Fruit fly (Drosophila melanogaster) whole organism, prepupa: ENCODE results near the gene atms.

Source experiments
- Blimp-1 ChIP-seq: fragments of 200-800 bp; sonication (Bioruptor generic); optimal IDR thresholded peaks from 3 replicates; lab custom pipeline; 2017; ENCODE audit warnings: missing biosample characterization, missing genetic modification characterization, mild to moderate bottlenecking, moderate library complexity, missing genetic modification reagents
- CG10631 ChIP-seq: fragments of 200-800 bp; sonication (Bioruptor generic); optimal IDR thresholded peaks from 2 replicates; lab custom pipeline; 2016; ENCODE audit warnings: missing biosample characterization, missing genetic modification characterization
- CG11294 ChIP-seq: fragments of 200-800 bp; sonication (Bioruptor generic); IDR thresholded peaks from 2 replicates; pipeline ENCODE4 v1.3.6; 2022; ENCODE audit warnings: missing biosample characterization, missing genetic modification characterization
- CG11762 ChIP-seq: fragments of 200-800 bp; sonication (Bioruptor generic); optimal IDR thresholded peaks from 3 replicates; lab custom pipeline; 2016; ENCODE audit warnings: missing biosample characterization, missing genetic modification characterization; ENCODE audit not compliant: insufficient read depth
- CG11902 ChIP-seq: fragments of 200-800 bp; sonication (Bioruptor generic); optimal IDR thresholded peaks from 3 replicates; lab custom pipeline; 2016; ENCODE audit warnings: missing biosample characterization, missing genetic modification characterization
- CG15336 ChIP-seq: fragments of 200-800 bp; sonication (Bioruptor generic); IDR thresholded peaks from 2 replicates; pipeline ENCODE4 v1.3.6; 2022; ENCODE audit warnings: missing biosample characterization, missing genetic modification characterization
- CG1621 ChIP-seq: fragments of 200-800 bp; sonication (Bioruptor generic); optimal IDR thresholded peaks from 3 replicates; lab custom pipeline; 2018; ENCODE audit warnings: missing biosample characterization, mild to moderate bottlenecking, missing genetic modification characterization
- CG16779 ChIP-seq: fragments of 200-800 bp; sonication (Bioruptor generic); optimal IDR thresholded peaks from 3 replicates; lab custom pipeline; 2017; ENCODE audit warnings: missing biosample characterization, mild to moderate bottlenecking, missing genetic modification characterization
- CG3032 ChIP-seq: fragments of 200-800 bp; optimal IDR thresholded peaks from 2 replicates; lab custom pipeline; 2019; ENCODE audit warnings: missing biosample characterization, mild to moderate bottlenecking, missing genetic modification characterization, moderate library complexity
- CG31627 ChIP-seq: fragments of 200-800 bp; sonication (Bioruptor generic); optimal IDR thresholded peaks from 3 replicates; lab custom pipeline; 2016; ENCODE audit warnings: missing biosample characterization, missing genetic modification characterization
- CG32006 ChIP-seq: fragments of 200-800 bp; sonication (Bioruptor generic); optimal IDR thresholded peaks from 3 replicates; lab custom pipeline; 2017; ENCODE audit warnings: missing biosample characterization, mild to moderate bottlenecking, missing genetic modification characterization
- CG34406 ChIP-seq: fragments of 200-800 bp; sonication (Bioruptor generic); optimal IDR thresholded peaks from 3 replicates; lab custom pipeline; 2016; ENCODE audit warnings: missing biosample characterization, missing genetic modification characterization
- CG4318 ChIP-seq: fragments of 200-800 bp; sonication (Bioruptor generic); optimal IDR thresholded peaks from 3 replicates; lab custom pipeline; 2017; ENCODE audit warnings: missing biosample characterization, mild to moderate bottlenecking, missing genetic modification characterization
- CG6163 ChIP-seq: fragments of 200-800 bp; sonication (Bioruptor generic); IDR thresholded peaks from 3 replicates; pipeline ENCODE4 v1.3.6; 2022; ENCODE audit warnings: missing biosample characterization, missing genetic modification characterization
- CG6792 ChIP-seq: fragments of 200-800 bp; sonication (Bioruptor generic); optimal IDR thresholded peaks from 3 replicates; lab custom pipeline; 2016; ENCODE audit warnings: missing biosample characterization, missing genetic modification characterization
- CG6808 ChIP-seq: fragments of 200-800 bp; sonication (Bioruptor generic); optimal IDR thresholded peaks from 3 replicates; lab custom pipeline; 2017; ENCODE audit warnings: missing biosample characterization, missing genetic modification characterization, mild to moderate bottlenecking, moderate library complexity, missing genetic modification reagents
- CG6854 ChIP-seq: fragments of 200-800 bp; sonication (Bioruptor generic); optimal IDR thresholded peaks from 2 replicates; lab custom pipeline; 2017; ENCODE audit warnings: missing biosample characterization, mild to moderate bottlenecking, missing genetic modification characterization
- CG7368 ChIP-seq: fragments of 200-800 bp; sonication (Bioruptor generic); optimal IDR thresholded peaks from 3 replicates; lab custom pipeline; 2016; ENCODE audit warnings: missing biosample characterization, missing genetic modification characterization
- CG8319 ChIP-seq: fragments of 200-800 bp; sonication (Bioruptor generic); optimal IDR thresholded peaks from 3 replicates; lab custom pipeline; 2016; ENCODE audit warnings: missing biosample characterization, missing genetic modification characterization
- CG8632 ChIP-seq: fragments of 200-800 bp; sonication (Bioruptor generic); optimal IDR thresholded peaks from 3 replicates; lab custom pipeline; 2016; ENCODE audit warnings: missing biosample characterization, missing genetic modification characterization
- Eip75B ChIP-seq: fragments of 200-800 bp; sonication (Bioruptor generic); optimal IDR thresholded peaks from 3 replicates; lab custom pipeline; 2016; ENCODE audit warnings: missing biosample characterization, missing genetic modification characterization
- Eip93F ChIP-seq: fragments of 200-800 bp; sonication (Bioruptor generic); optimal IDR thresholded peaks from 2 replicates; lab custom pipeline; 2016; ENCODE audit warnings: missing biosample characterization, mild to moderate bottlenecking, missing genetic modification characterization
- Ets21C ChIP-seq: fragments of 200-800 bp; sonication (Bioruptor generic); optimal IDR thresholded peaks from 3 replicates; lab custom pipeline; 2016; ENCODE audit warnings: missing biosample characterization, missing genetic modification characterization
- Ets96B ChIP-seq: fragments of 200-800 bp; optimal IDR thresholded peaks from 2 replicates; lab custom pipeline; 2019; ENCODE audit warnings: missing biosample characterization, mild to moderate bottlenecking, missing genetic modification characterization, moderate library complexity
- Gug ChIP-seq: fragments of 200-800 bp; sonication (Bioruptor generic); IDR thresholded peaks from 2 replicates; pipeline ENCODE4 v1.3.6; 2022; ENCODE audit warnings: missing biosample characterization, missing genetic modification characterization
- Hr38 ChIP-seq: sonication (Bioruptor generic); optimal IDR thresholded peaks from 2 replicates; lab custom pipeline; 2016; ENCODE audit warnings: missing biosample characterization, missing genetic modification characterization
- Hr39 ChIP-seq: fragments of 200-800 bp; sonication (Bioruptor generic); optimal IDR thresholded peaks from 2 replicates; lab custom pipeline; 2016; ENCODE audit warnings: missing biosample characterization, missing genetic modification characterization
- Hr4 ChIP-seq: fragments of 200-800 bp; sonication (Bioruptor generic); optimal IDR thresholded peaks from 3 replicates; lab custom pipeline; 2016; ENCODE audit warnings: missing biosample characterization, missing genetic modification characterization
- Met ChIP-seq: fragments of 200-800 bp; sonication (Bioruptor generic); optimal IDR thresholded peaks from 3 replicates; lab custom pipeline; 2016; ENCODE audit warnings: missing biosample characterization, missing genetic modification characterization
- Smox ChIP-seq: fragments of 200-800 bp; sonication (Bioruptor generic); optimal IDR thresholded peaks from 3 replicates; lab custom pipeline; 2016; ENCODE audit warnings: missing biosample characterization, missing genetic modification characterization
- Sox102F ChIP-seq: fragments of 200-800 bp; sonication (Bioruptor generic); optimal IDR thresholded peaks from 2 replicates; lab custom pipeline; 2016; ENCODE audit warnings: missing biosample characterization, mild to moderate bottlenecking, missing genetic modification characterization
- Sox15 ChIP-seq: fragments of 200-800 bp; sonication (Bioruptor generic); optimal IDR thresholded peaks from 3 replicates; lab custom pipeline; 2016; ENCODE audit warnings: missing biosample characterization, missing genetic modification characterization
- acj6 ChIP-seq: fragments of 200-800 bp; sonication (Bioruptor generic); optimal IDR thresholded peaks from 3 replicates; lab custom pipeline; 2016; ENCODE audit warnings: missing biosample characterization, missing genetic modification characterization
- cyc ChIP-seq: fragments of 200-800 bp; sonication (Bioruptor generic); optimal IDR thresholded peaks from 3 replicates; lab custom pipeline; 2016; ENCODE audit warnings: missing biosample characterization, missing genetic modification characterization
- dac ChIP-seq: fragments of 200-800 bp; sonication (Bioruptor generic); optimal IDR thresholded peaks from 2 replicates; lab custom pipeline; 2017; ENCODE audit warnings: missing biosample characterization, mild to moderate bottlenecking, missing genetic modification characterization
- dsx ChIP-seq: fragments of 200-800 bp; optimal IDR thresholded peaks from 3 replicates; lab custom pipeline; 2019; ENCODE audit warnings: missing biosample characterization, mild to moderate bottlenecking, missing genetic modification characterization, moderate library complexity; ENCODE audit not compliant: poor library complexity, severe bottlenecking
- eg ChIP-seq: fragments of 200-800 bp; sonication (Bioruptor generic); IDR thresholded peaks from 3 replicates; pipeline ENCODE4 v1.3.6; 2022; ENCODE audit warnings: missing biosample characterization, missing genetic modification characterization
- esn ChIP-seq: fragments of 200-800 bp; sonication (Bioruptor generic); optimal IDR thresholded peaks from 2 replicates; lab custom pipeline; 2016; ENCODE audit warnings: missing biosample characterization, mild to moderate bottlenecking, missing genetic modification characterization, moderate library complexity
- fd59A ChIP-seq: fragments of 200-800 bp; sonication (Bioruptor generic); optimal IDR thresholded peaks from 2 replicates; lab custom pipeline; 2017; ENCODE audit warnings: missing biosample characterization, mild to moderate bottlenecking, missing genetic modification characterization, missing genetic modification reagents
- fd85E ChIP-seq: fragments of 200-800 bp; sonication (Bioruptor generic); optimal IDR thresholded peaks from 3 replicates; lab custom pipeline; 2016; ENCODE audit warnings: missing biosample characterization, missing genetic modification characterization
- net ChIP-seq: fragments of 200-800 bp; sonication (Bioruptor generic); optimal IDR thresholded peaks from 3 replicates; lab custom pipeline; 2016; ENCODE audit warnings: missing biosample characterization, missing genetic modification characterization
- pdm3 ChIP-seq: fragments of 200-800 bp; sonication (Bioruptor generic); optimal IDR thresholded peaks from 3 replicates; lab custom pipeline; 2016; ENCODE audit warnings: missing biosample characterization, missing genetic modification characterization
- spab ChIP-seq: fragments of 200-800 bp; sonication (Bioruptor generic); optimal IDR thresholded peaks from 2 replicates; lab custom pipeline; 2017; ENCODE audit warnings: missing biosample characterization, mild to moderate bottlenecking, missing genetic modification characterization, missing genetic modification reagents
- topi ChIP-seq: fragments of 200-800 bp; sonication (Bioruptor generic); optimal IDR thresholded peaks from 3 replicates; lab custom pipeline; 2016; ENCODE audit warnings: missing biosample characterization, missing genetic modification characterization

Gene atms

dm6 chr3R:4738494-4739191 is 11.2 kb upstream of the atms start (continued):
- TF ChIP-seq CG31627 (GFP tag; lab: Kevin White, UChicago) (peak; percentile 22), CG6163 (GFP tag; lab: Robert Waterston, UW) (no peak), Eip93F (no peak), pdm3 (peak; percentile 21), CG3032 (tag; lab: Kevin White, UChicago) (no peak), topi (GFP tag; lab: Kevin White, UChicago) (peak; percentile 3), Ets21C (GFP tag; lab: Kevin White, UChicago) (no peak), CG8319 (no peak), CG11294 (GFP tag; lab: Robert Waterston, UW) (no peak), CG34406 (GFP tag; lab: Kevin White, UChicago) (peak; percentile 20), CG10631 (GFP tag; lab: Kevin White, UChicago) (peak; percentile 39), dsx (GFP tag; lab: Kevin White, UChicago) (peak; percentile 9), CG15336 (GFP tag; lab: Robert Waterston, UW) (no peak), CG6792 (GFP tag; lab: Kevin White, UChicago) (peak; percentile 10), Sox102F (GFP tag; lab: Kevin White, UChicago) (peak; percentile 42), esn (GFP tag; lab: Kevin White, UChicago) (peak; percentile 48)

DNA sequence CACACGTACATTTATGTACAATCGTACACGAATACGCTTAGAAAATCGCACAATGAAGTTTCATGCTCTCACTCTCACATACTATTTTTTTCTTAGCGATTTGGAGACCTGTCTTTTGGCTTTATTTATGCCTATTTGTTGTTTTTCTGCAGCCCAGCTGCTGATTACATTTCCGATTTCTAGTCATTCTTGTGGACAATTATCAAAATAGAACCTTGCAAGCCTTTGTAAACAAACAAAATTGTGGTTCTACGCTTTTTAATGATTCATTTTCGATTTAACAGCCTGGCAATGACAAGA is 10.7 kb upstream of the atms start:
- TF ChIP-seq Eip75B, result no peak
- no peak for TF ChIP-seq Ets21C (GFP tag; lab: Kevin White, UChicago)
- TF ChIP-seq net, result no peak
- no peak for TF ChIP-seq fd85E
- TF ChIP-seq CG6854 (GFP tag; lab: Kevin White, UChicago), result no peak
- TF ChIP-seq Hr4 (GFP tag; lab: Kevin White, UChicago), result no peak
- no peak for TF ChIP-seq Sox15 (GFP tag; lab: Kevin White, UChicago)
- TF ChIP-seq CG4318 (GFP tag; lab: Kevin White, UChicago), result no peak
- TF ChIP-seq Blimp-1 (GFP tag; lab: Kevin White, UChicago), result no peak
- TF ChIP-seq Hr39 (GFP tag; lab: Kevin White, UChicago), result no peak
- TF ChIP-seq Hr38, result no peak
- no peak for TF ChIP-seq Ets96B (tag; lab: Kevin White, UChicago)
- no peak for TF ChIP-seq spab
- no peak for TF ChIP-seq Met (GFP tag; lab: Kevin White, UChicago)
- no peak for TF ChIP-seq Gug
- TF ChIP-seq dsx (GFP tag; lab: Kevin White, UChicago), result no peak

- TF ChIP-seq CG32006 (GFP tag; lab: Kevin White, UChicago) (peak; percentile 98), CG4318 (GFP tag; lab: Kevin White, UChicago) (peak; percentile 94), CG10631 (GFP tag; lab: Kevin White, UChicago) (peak; percentile 91), CG8319 (peak; percentile 74), fd59A (GFP tag; lab: Kevin White, UChicago) (peak; percentile 73), Hr4 (GFP tag; lab: Kevin White, UChicago) (peak; percentile 95), CG3032 (tag; lab: Kevin White, UChicago) (peak; percentile 74), CG15336 (GFP tag; lab: Robert Waterston, UW) (no peak), acj6 (GFP tag; lab: Kevin White, UChicago) (peak; percentile 84), CG11762 (GFP tag; lab: Kevin White, UChicago) (peak; percentile 78), CG8632 (peak; percentile 85), Smox (GFP tag; lab: Kevin White, UChicago) (peak; percentile 86), CG6808 (GFP tag; lab: Kevin White, UChicago) (peak; percentile 76), CG11902 (GFP tag; lab: Kevin White, UChicago) (peak; percentile 79), Sox102F (GFP tag; lab: Kevin White, UChicago) (peak; percentile 75), CG16779 (tag; lab: Kevin White, UChicago) (peak; percentile 40), spab (peak; percentile 70), cyc (GFP tag; lab: Kevin White, UChicago) (peak; percentile 82), CG1621 (tag; lab: Kevin White, UChicago) (peak; percentile 1), dac (GFP tag; lab: Kevin White, UChicago) (peak; percentile 82), CG7368 (GFP tag; lab: Kevin White, UChicago) (peak; percentile 59), topi (GFP tag; lab: Kevin White, UChicago) (peak; percentile 88), eg (no peak), CG34406 (GFP tag; lab: Kevin White, UChicago) (peak; percentile 79), dsx (GFP tag; lab: Kevin White, UChicago) (peak; percentile 47), Ets96B (tag; lab: Kevin White, UChicago) (peak; percentile 77)
These were observed 10.1 kb upstream of the atms start for dm6 chr3R:4739492-4740431.
